Worm (Caenorhabditis elegans) whole organism, young adult: ENCODE data around the gene snx-1.

Experiments
- B0035.1 ChIP-seq: sonication (generic microtip); optimal IDR thresholded peaks from 2 replicates; lab custom pipeline; 2016; ENCODE audit warnings: missing genetic modification characterization, mild to moderate bottlenecking, missing compliant biosample characterization, missing genotype, missing genetic modification reagents
- B0261.1 ChIP-seq: sonication (generic microtip); optimal IDR thresholded peaks from 2 replicates; lab custom pipeline; 2016; ENCODE audit warnings: mild to moderate bottlenecking, missing genetic modification characterization, moderate library complexity, missing compliant biosample characterization
- C06A6.2 ChIP-seq: fragments of 200-800 bp; sonication (Bioruptor generic); conservative IDR thresholded peaks from 2 replicates; pipeline ENCODE4 v1.3.6; 2022; ENCODE audit warnings: missing genetic modification characterization, missing compliant biosample characterization
- F49E8.2 ChIP-seq: sonication (generic microtip); optimal IDR thresholded peaks from 3 replicates; lab custom pipeline; 2017; ENCODE audit warnings: missing genetic modification characterization, mild to moderate bottlenecking, missing compliant biosample characterization, antibody characterized with exemption, moderate library complexity; ENCODE audit not compliant: insufficient read depth
- F57C9.4 ChIP-seq: sonication (generic microtip); optimal IDR thresholded peaks from 2 replicates; lab custom pipeline; 2017; ENCODE audit warnings: mild to moderate bottlenecking, missing genetic modification characterization, missing compliant biosample characterization
- Y53F4B.3 ChIP-seq: fragments of 200-800 bp; sonication (Bioruptor generic); IDR thresholded peaks from 2 replicates; pipeline ENCODE4 v1.3.6; 2022; ENCODE audit warnings: missing genetic modification reagents, missing genetic modification characterization, missing compliant biosample characterization
- Y53G8AR.9 ChIP-seq: fragments of 200-800 bp; sonication (Bioruptor generic); conservative IDR thresholded peaks from 2 replicates; pipeline ENCODE4 v1.3.6; 2022; ENCODE audit warnings: missing genetic modification reagents, missing genetic modification characterization, missing compliant biosample characterization
- ZK185.1 ChIP-seq: sonication (generic microtip); optimal IDR thresholded peaks from 2 replicates; lab custom pipeline; 2016; ENCODE audit warnings: mild to moderate bottlenecking, missing genetic modification characterization, missing compliant biosample characterization; ENCODE audit not compliant: poor library complexity, severe bottlenecking
- athp-1 ChIP-seq: sonication (generic microtip); optimal IDR thresholded peaks from 2 replicates; lab custom pipeline; 2017; ENCODE audit warnings: mild to moderate bottlenecking, missing genetic modification characterization, missing compliant biosample characterization
- attf-6 ChIP-seq: fragments of 200-800 bp; sonication (Bioruptor generic); IDR thresholded peaks from 2 replicates; pipeline ENCODE4 v1.3.6; 2022; ENCODE audit warnings: missing genetic modification reagents, missing genetic modification characterization, missing compliant biosample characterization
- cebp-1 ChIP-seq, 2 experiments: fragments of 200-800 bp in 1 of 2; sonication (Bioruptor generic) in 1 of 2; sonication (generic microtip) in 1 of 2; IDR thresholded peaks in 1 of 2; optimal IDR thresholded peaks in 1 of 2; 2 replicates each; pipeline versions ENCODE4 v1.3.6 to Lab custom; 2017 to 2022; ENCODE audit warnings: missing compliant biosample characterization in 2 of 2, missing genetic modification characterization in 2 of 2, mild to moderate bottlenecking in 1 of 2, missing genetic modification reagents in 1 of 2, moderate library complexity in 1 of 2
- ceh-79 ChIP-seq: sonication (generic microtip); optimal IDR thresholded peaks from 2 replicates; lab custom pipeline; 2017; ENCODE audit warnings: mild to moderate bottlenecking, missing genetic modification characterization, missing compliant biosample characterization
- ceh-91 ChIP-seq: fragments of 200-800 bp; sonication (Bioruptor generic); IDR thresholded peaks from 2 replicates; pipeline ENCODE4 v1.3.6; 2022; ENCODE audit warnings: missing genetic modification reagents, missing genetic modification characterization, missing compliant biosample characterization
- die-1 ChIP-seq: sonication (generic microtip); optimal IDR thresholded peaks from 2 replicates; lab custom pipeline; 2016; ENCODE audit warnings: missing genotype, mild to moderate bottlenecking, missing genetic modification characterization, missing compliant biosample characterization
- dpff-1 ChIP-seq: sonication (generic microtip); optimal IDR thresholded peaks from 2 replicates; lab custom pipeline; 2017; ENCODE audit warnings: mild to moderate bottlenecking, missing genetic modification characterization, missing compliant biosample characterization
- ekl-4 ChIP-seq: fragments of 200-800 bp; sonication (Bioruptor generic); IDR thresholded peaks from 2 replicates; pipeline ENCODE4 v1.3.6; 2022; ENCODE audit warnings: missing genetic modification reagents, missing genetic modification characterization, missing compliant biosample characterization
- gei-17 ChIP-seq: fragments of 200-800 bp; sonication (Bioruptor generic); optimal IDR thresholded peaks from 2 replicates; lab custom pipeline; 2018; ENCODE audit warnings: mild to moderate bottlenecking, missing genetic modification characterization, missing compliant biosample characterization
- him-1 ChIP-seq: sonication (generic microtip); optimal IDR thresholded peaks from 2 replicates; lab custom pipeline; 2016; ENCODE audit warnings: missing genotype, missing genetic modification reagents, missing genetic modification characterization, missing compliant biosample characterization
- hlh-12 ChIP-seq: sonication (generic microtip); optimal IDR thresholded peaks from 2 replicates; lab custom pipeline; 2016; ENCODE audit warnings: missing genetic modification characterization, missing compliant biosample characterization
- hmg-1.2 ChIP-seq: fragments of 200-800 bp; sonication (Bioruptor generic); IDR thresholded peaks from 2 replicates; pipeline ENCODE4 v1.3.6; 2022; ENCODE audit warnings: missing genetic modification reagents, missing genetic modification characterization, missing compliant biosample characterization
- lag-1 ChIP-seq: fragments of 200-800 bp; sonication (Bioruptor generic); IDR thresholded peaks from 2 replicates; pipeline ENCODE4 v1.3.6; 2022; ENCODE audit warnings: missing genetic modification reagents, missing genetic modification characterization, missing compliant biosample characterization
- lin-26 ChIP-seq: fragments of 200-800 bp; sonication (Bioruptor generic); IDR thresholded peaks from 2 replicates; pipeline ENCODE4 v1.3.6; 2022; ENCODE audit warnings: missing genetic modification reagents, missing genetic modification characterization, missing compliant biosample characterization
- lir-1 ChIP-seq: fragments of 200-800 bp; sonication (Bioruptor generic); conservative IDR thresholded peaks from 2 replicates; pipeline ENCODE4 v1.3.6; 2022; ENCODE audit warnings: missing genetic modification reagents, missing genetic modification characterization, missing compliant biosample characterization
- lsl-1 ChIP-seq: fragments of 200-800 bp; sonication (Bioruptor generic); optimal IDR thresholded peaks from 2 replicates; lab custom pipeline; 2018; ENCODE audit warnings: mild to moderate bottlenecking, missing genetic modification characterization, moderate library complexity, missing compliant biosample characterization
- madf-6 ChIP-seq: fragments of 200-800 bp; sonication (Bioruptor generic); IDR thresholded peaks from 2 replicates; pipeline ENCODE4 v1.3.6; 2022; ENCODE audit warnings: missing genetic modification reagents, missing genetic modification characterization, missing compliant biosample characterization
- mcd-1 ChIP-seq: fragments of 200-800 bp; sonication (Bioruptor generic); IDR thresholded peaks from 2 replicates; pipeline ENCODE4 v1.3.6; 2022; ENCODE audit warnings: missing genetic modification reagents, missing genetic modification characterization, missing compliant biosample characterization
- mel-28 ChIP-seq: sonication (generic microtip); optimal IDR thresholded peaks from 2 replicates; lab custom pipeline; 2016; ENCODE audit warnings: borderline replicate concordance, mild to moderate bottlenecking, missing genetic modification characterization, missing compliant biosample characterization
- nfya-2 ChIP-seq: fragments of 200-800 bp; sonication (Bioruptor generic); IDR thresholded peaks from 2 replicates; pipeline ENCODE4 v1.3.6; 2022; ENCODE audit warnings: missing genetic modification reagents, missing genetic modification characterization, missing compliant biosample characterization
- nfyb-1 ChIP-seq: fragments of 200-800 bp; sonication (Bioruptor generic); IDR thresholded peaks from 2 replicates; pipeline ENCODE4 v1.3.6; 2022; ENCODE audit warnings: missing genetic modification reagents, missing genetic modification characterization, missing compliant biosample characterization
- nhr-120 ChIP-seq: fragments of 200-800 bp; sonication (Bioruptor generic); IDR thresholded peaks from 2 replicates; pipeline ENCODE4 v1.3.6; 2022; ENCODE audit warnings: missing genetic modification characterization, missing compliant biosample characterization
- nhr-179 ChIP-seq: sonication (generic microtip); optimal IDR thresholded peaks from 2 replicates; lab custom pipeline; 2016; ENCODE audit warnings: mild to moderate bottlenecking, missing genetic modification characterization, missing compliant biosample characterization
- nhr-80 ChIP-seq: sonication (generic microtip); optimal IDR thresholded peaks from 2 replicates; lab custom pipeline; 2016; ENCODE audit warnings: missing genetic modification characterization, missing compliant biosample characterization
- snpc-1.1 ChIP-seq: sonication (generic microtip); optimal IDR thresholded peaks from 2 replicates; lab custom pipeline; 2017; ENCODE audit warnings: missing genetic modification characterization, mild to moderate bottlenecking, missing compliant biosample characterization, antibody characterized with exemption, moderate library complexity, missing genotype, missing genetic modification reagents; ENCODE audit not compliant: insufficient read depth
- snpc-1.3 ChIP-seq: sonication (generic microtip); optimal IDR thresholded peaks from 2 replicates; lab custom pipeline; 2017; ENCODE audit warnings: missing genetic modification characterization, mild to moderate bottlenecking, missing compliant biosample characterization, antibody characterized with exemption, moderate library complexity, missing genotype, missing genetic modification reagents; ENCODE audit not compliant: insufficient read depth
- snpc-3.4 ChIP-seq: sonication (generic microtip); optimal IDR thresholded peaks from 2 replicates; lab custom pipeline; 2017; ENCODE audit warnings: missing genetic modification characterization, mild to moderate bottlenecking, missing compliant biosample characterization, antibody characterized with exemption, moderate library complexity, missing genotype, missing genetic modification reagents
- sptf-2 ChIP-seq: fragments of 200-800 bp; sonication (Bioruptor generic); optimal IDR thresholded peaks from 2 replicates; lab custom pipeline; 2018; ENCODE audit warnings: mild to moderate bottlenecking, missing genetic modification characterization, missing compliant biosample characterization
- unc-130 ChIP-seq: sonication (generic microtip); optimal IDR thresholded peaks from 2 replicates; lab custom pipeline; 2016; ENCODE audit warnings: missing genetic modification reagents, missing genetic modification characterization, missing compliant biosample characterization
- zfh-2 ChIP-seq: fragments of 200-800 bp; sonication (Bioruptor generic); conservative IDR thresholded peaks from 2 replicates; pipeline ENCODE4 v1.3.6; 2022; ENCODE audit warnings: missing genetic modification reagents, missing genetic modification characterization, missing compliant biosample characterization

The snx-1 gene

ce11 chrX:1081927-1082326, 46.9 kb upstream of the snx-1 start:
- TF ChIP-seq zfh-2 (GFP tag; lab: Robert Waterston, UW), result peak; percentile 59
- TF ChIP-seq hlh-12, result no peak

- no peak for TF ChIP-seq him-1 (tag; lab: Kevin White, UChicago)
- no peak for TF ChIP-seq dpff-1 (tag; lab: Kevin White, UChicago)
- no peak for TF ChIP-seq nhr-80 (tag; lab: Kevin White, UChicago)
- no peak for TF ChIP-seq ceh-91
- TF ChIP-seq snpc-3.4 (tag; lab: Kevin White, UChicago), result no peak
- TF ChIP-seq nfyb-1 (GFP tag; lab: Robert Waterston, UW), result no peak
- TF ChIP-seq sptf-2 (GFP tag; lab: Kevin White, UChicago), result no peak
- no peak for TF ChIP-seq hmg-1.2 (GFP tag; lab: Robert Waterston, UW)
- no peak for TF ChIP-seq snpc-1.3 (tag; lab: Kevin White, UChicago)
- TF ChIP-seq die-1, result no peak
- no peak for TF ChIP-seq snpc-1.1 (tag; lab: Kevin White, UChicago)
- no peak for TF ChIP-seq unc-130 (GFP tag; lab: Kevin White, UChicago)
- no peak for TF ChIP-seq cebp-1 (GFP tag; IDR thresholded peaks at IDR 0.05; lab: Robert Waterston, UW)
- no peak for TF ChIP-seq cebp-1 (tag; optimal IDR thresholded peaks at IDR 0.05; lab: Kevin White, UChicago)
- TF ChIP-seq nhr-179 (tag; lab: Kevin White, UChicago), result no peak
- no peak for TF ChIP-seq nhr-120 (GFP tag; lab: Robert Waterston, UW)
- no peak for TF ChIP-seq ZK185.1 (tag; lab: Kevin White, UChicago)
- TF ChIP-seq lag-1 (GFP tag; lab: Robert Waterston, UW), result no peak
- TF ChIP-seq athp-1, result no peak
- TF ChIP-seq mel-28 (tag; lab: Kevin White, UChicago), result no peak
- no peak for TF ChIP-seq F57C9.4 (tag; lab: Kevin White, UChicago)
- TF ChIP-seq, all 124 proteins: peak for 0
These were observed 43.8 kb upstream of the snx-1 start for ce11 chrX:1085000-1085399.

- no peak for TF ChIP-seq cebp-1 (GFP tag; IDR thresholded peaks at IDR 0.05; lab: Robert Waterston, UW)
- TF ChIP-seq cebp-1 (tag; optimal IDR thresholded peaks at IDR 0.05; lab: Kevin White, UChicago), result peak; percentile 89
- TF ChIP-seq dpff-1 (tag; lab: Kevin White, UChicago), result no peak
- TF ChIP-seq nhr-80 (tag; lab: Kevin White, UChicago), result no peak
- no peak for TF ChIP-seq ceh-79 (tag; lab: Kevin White, UChicago)
- TF ChIP-seq, all 124 proteins: peak for 1
These were observed 42.3 kb upstream of the snx-1 start for ce11 chrX:1086406-1086897.

ce11 chrX:1088048-1088447, 40.7 kb upstream of the snx-1 start, which contains the start of gene rei-2:
TSS of gene rei-2 (minus strand) at chrX:1088148.
- TF ChIP-seq snpc-3.4 (tag; lab: Kevin White, UChicago), result no peak
- no peak for TF ChIP-seq C06A6.2 (GFP tag; lab: Robert Waterston, UW)
- TF ChIP-seq attf-6 (GFP tag; lab: Robert Waterston, UW), result no peak
- no peak for TF ChIP-seq B0261.1 (tag; lab: Kevin White, UChicago)
- TF ChIP-seq ekl-4, result no peak
- TF ChIP-seq madf-6 (GFP tag; lab: Robert Waterston, UW), result no peak
- TF ChIP-seq cebp-1 (GFP tag; IDR thresholded peaks at IDR 0.05; lab: Robert Waterston, UW), result no peak
- TF ChIP-seq cebp-1 (tag; optimal IDR thresholded peaks at IDR 0.05; lab: Kevin White, UChicago), result no peak
- TF ChIP-seq B0035.1, result no peak
- no peak for TF ChIP-seq lsl-1 (GFP tag; lab: Kevin White, UChicago)
- TF ChIP-seq mcd-1, result no peak
- TF ChIP-seq nfya-2, result no peak
- no peak for TF ChIP-seq F49E8.2 (tag; lab: Kevin White, UChicago)
- no peak for TF ChIP-seq Y53F4B.3 (GFP tag; lab: Robert Waterston, UW)
- no peak for TF ChIP-seq gei-17
- no peak for TF ChIP-seq lin-26 (GFP tag; lab: Robert Waterston, UW)
- TF ChIP-seq lir-1 (GFP tag; lab: Robert Waterston, UW), result no peak
- no peak for TF ChIP-seq Y53G8AR.9 (GFP tag; lab: Robert Waterston, UW)
